Fruit fly (Drosophila melanogaster): ENCODE data around the gene nes.

The nes gene

dm6 chr3L:19225687-19226086 is 34.8 kb downstream of the nes start:
- TF ChIP-seq vnd (GFP tag; IDR thresholded peaks at IDR 0.05; ENCODE audit: partially characterized antibody) (no peak), zen2 (GFP tag; IDR thresholded peaks at IDR 0.05; ENCODE audit: partially characterized antibody) (no peak), YL-1 (GFP tag; optimal IDR thresholded peaks at IDR 0.05) (no peak), CG17802 (tag; optimal IDR thresholded peaks at IDR 0.05) (no peak), B-H1 (GFP tag; IDR thresholded peaks at IDR 0.05) (no peak), trem (tag; optimal IDR thresholded peaks at IDR 0.05) (no peak), Awh (GFP tag; IDR thresholded peaks at IDR 0.05) (peak; percentile 85), Vsx1 (GFP tag; optimal IDR thresholded peaks at IDR 0.05) (peak; percentile 52), knrl (GFP tag; IDR thresholded peaks at IDR 0.05; ENCODE audit: partially characterized antibody) (no peak), HmgZ (tag; optimal IDR thresholded peaks at IDR 0.05) (no peak), CG2712 (tag; optimal IDR thresholded peaks at IDR 0.05) (no peak), Pdp1 (GFP tag; optimal IDR thresholded peaks at IDR 0.05) (peak in 1 of 2 experiments; percentile 28), pan (optimal IDR thresholded peaks at IDR 0.05) (no peak), pan (GFP tag; optimal IDR thresholded peaks at IDR 0.05 in 1 of 2, IDR thresholded peaks at IDR 0.05 in 1 of 2) (peak in 1 of 2 experiments; percentile 57), NC2β (GFP tag; optimal IDR thresholded peaks at IDR 0.05) (no peak), vvl (GFP tag; IDR thresholded peaks at IDR 0.05) (peak; percentile 58; the same call in 1 of the 2 replicates), Hand (GFP tag; optimal IDR thresholded peaks at IDR 0.05) (no peak), CG12104 (GFP tag; optimal IDR thresholded peaks at IDR 0.05) (no peak), CG9817 (tag; optimal IDR thresholded peaks at IDR 0.05) (no peak), HLH4C (GFP tag; IDR thresholded peaks at IDR 0.05; ENCODE audit: partially characterized antibody) (no peak)

- TF ChIP-seq eve (GFP tag; optimal IDR thresholded peaks at IDR 0.05), result no peak
- TF ChIP-seq sens (GFP tag), result peak; percentile 51
- peak; percentile 2 for TF ChIP-seq caup (GFP tag; optimal IDR thresholded peaks at IDR 0.05; ENCODE audit: severe bottlenecking)
- TF ChIP-seq CG5180 (GFP tag; optimal IDR thresholded peaks at IDR 0.05), result no peak
- TF ChIP-seq chinmo (GFP tag; IDR thresholded peaks at IDR 0.05; ENCODE audit: partially characterized antibody), result 0 out of 4 replicates have a peak, but pooled peaks have one; percentile 45
- TF ChIP-seq Elba2 (GFP tag; optimal IDR thresholded peaks at IDR 0.05), result no peak
- no peak for TF ChIP-seq CG17568 (GFP tag; optimal IDR thresholded peaks at IDR 0.05)
- TF ChIP-seq aop (GFP tag; IDR thresholded peaks at IDR 0.05), result no peak
- no peak for TF ChIP-seq org-1 (GFP tag; optimal IDR thresholded peaks at IDR 0.05)
- no peak for TF ChIP-seq gem (tag; optimal IDR thresholded peaks at IDR 0.05)
- no peak for TF ChIP-seq CG16779 (GFP tag; IDR thresholded peaks at IDR 0.05)
- TF ChIP-seq sug (tag; optimal IDR thresholded peaks at IDR 0.05), result no peak
- TF ChIP-seq Mad (GFP tag; optimal IDR thresholded peaks at IDR 0.05), result no peak
- TF ChIP-seq CG2202 (tag; optimal IDR thresholded peaks at IDR 0.05), result no peak
- TF ChIP-seq jigr1 (GFP tag; IDR thresholded peaks at IDR 0.05), result no peak
- TF ChIP-seq CG34376 (GFP tag; optimal IDR thresholded peaks at IDR 0.05), result no peak
- TF ChIP-seq Ada2b (GFP tag; IDR thresholded peaks at IDR 0.05), result no peak
- TF ChIP-seq CG10267 (tag; optimal IDR thresholded peaks at IDR 0.05), result no peak
- TF ChIP-seq BEAF-32 (GFP tag; optimal IDR thresholded peaks at IDR 0.05), result no peak
- peak; percentile 42 for TF ChIP-seq CG10543 (GFP tag; optimal IDR thresholded peaks at IDR 0.05)
- TF ChIP-seq Dip3 (GFP tag; optimal IDR thresholded peaks at IDR 0.05), result no peak
- no peak for TF ChIP-seq tll (GFP tag; optimal IDR thresholded peaks at IDR 0.05)
- TF ChIP-seq cwo (GFP tag; optimal IDR thresholded peaks at IDR 0.05), result peak; percentile 21
- TF ChIP-seq CG9609 (GFP tag; optimal IDR thresholded peaks at IDR 0.05), result no peak
- TF ChIP-seq ato (GFP tag; IDR thresholded peaks at IDR 0.05; ENCODE audit: partially characterized antibody), result no peak
- no peak for TF ChIP-seq lilli (GFP tag; optimal IDR thresholded peaks at IDR 0.05)
- no peak for TF ChIP-seq seq (GFP tag; IDR thresholded peaks at IDR 0.05)
- TF ChIP-seq gsb (GFP tag; IDR thresholded peaks at IDR 0.05), result no peak
- no peak for TF ChIP-seq CG11696 (GFP tag; IDR thresholded peaks at IDR 0.05)
- no peak for TF ChIP-seq phol (tag; optimal IDR thresholded peaks at IDR 0.05)
- TF ChIP-seq CG6175 (GFP tag; IDR thresholded peaks at IDR 0.05), result no peak
These were observed 39.0 kb downstream of the nes start for dm6 chr3L:19221455-19221854.

All from whole organism, embryonic.